Fruit fly (Drosophila melanogaster) whole organism, embryonic: ENCODE data around the gene CG11842.

Experiments
- Aef1 ChIP-seq: fragments of 200-800 bp; sonication (Bioruptor generic); IDR thresholded peaks from 3 replicates; pipeline ENCODE4 v1.3.6; 2022; ENCODE audit warnings: missing biosample characterization, missing genetic modification characterization
- B-H2 ChIP-seq: fragments of 200-800 bp; sonication (Bioruptor generic); optimal IDR thresholded peaks from 2 replicates; lab custom pipeline; 2018; ENCODE audit warnings: missing biosample characterization, mild to moderate bottlenecking, missing genetic modification characterization
- CG10267 ChIP-seq: fragments of 200-800 bp; sonication (Bioruptor generic); optimal IDR thresholded peaks from 2 replicates; lab custom pipeline; 2018; ENCODE audit warnings: missing biosample characterization, mild to moderate bottlenecking, missing genetic modification characterization, moderate library complexity
- CG11398 ChIP-seq: fragments of 200-800 bp; sonication (Bioruptor generic); optimal IDR thresholded peaks from 2 replicates; lab custom pipeline; 2016; ENCODE audit warnings: missing biosample characterization, missing genetic modification characterization
- CG11504 ChIP-seq: fragments of 200-800 bp; sonication (Bioruptor generic); optimal IDR thresholded peaks from 3 replicates; lab custom pipeline; 2019; ENCODE audit warnings: missing biosample characterization, mild to moderate bottlenecking, missing genetic modification characterization, moderate library complexity
- CG13287 ChIP-seq: fragments of 200-800 bp; sonication (Bioruptor generic); IDR thresholded peaks from 2 replicates; pipeline ENCODE4 v1.3.6; 2022; ENCODE audit warnings: missing biosample characterization, missing genetic modification characterization; ENCODE audit not compliant: partially characterized antibody
- CG14860 ChIP-seq: fragments of 200-800 bp; sonication (Bioruptor generic); IDR thresholded peaks from 3 replicates; pipeline ENCODE4 v1.3.6; 2022; ENCODE audit warnings: missing biosample characterization, missing genetic modification characterization; ENCODE audit not compliant: partially characterized antibody
- CG15011 ChIP-seq: fragments of 200-800 bp; sonication (Bioruptor generic); optimal IDR thresholded peaks from 3 replicates; lab custom pipeline; 2018; ENCODE audit warnings: missing biosample characterization, mild to moderate bottlenecking, missing genetic modification characterization
- CG15269 ChIP-seq: fragments of 200-800 bp; sonication (Bioruptor generic); optimal IDR thresholded peaks from 2 replicates; lab custom pipeline; 2018; ENCODE audit warnings: missing biosample characterization, mild to moderate bottlenecking, missing genetic modification characterization, moderate library complexity
- CG17328 ChIP-seq: fragments of 200-800 bp; sonication (Bioruptor generic); IDR thresholded peaks from 2 replicates; pipeline ENCODE4 v1.3.6; 2022; ENCODE audit warnings: missing biosample characterization, missing genetic modification characterization
- CG18011 ChIP-seq: fragments of 200-800 bp; sonication (Bioruptor generic); optimal IDR thresholded peaks from 2 replicates; lab custom pipeline; 2017; ENCODE audit warnings: missing biosample characterization, missing genetic modification characterization, mild to moderate bottlenecking, moderate library complexity, missing genotype
- CG18599 ChIP-seq: fragments of 200-800 bp; sonication (Bioruptor generic); optimal IDR thresholded peaks from 3 replicates; lab custom pipeline; 2017; ENCODE audit warnings: missing biosample characterization, missing genetic modification characterization, mild to moderate bottlenecking, moderate library complexity, missing genetic modification reagents
- CG30020 ChIP-seq: fragments of 200-800 bp; optimal IDR thresholded peaks from 2 replicates; lab custom pipeline; 2019; ENCODE audit warnings: missing biosample characterization, mild to moderate bottlenecking, missing genetic modification characterization, moderate library complexity
- CG32767 ChIP-seq: fragments of 200-800 bp; sonication (Bioruptor generic); IDR thresholded peaks from 2 replicates; pipeline ENCODE4 v1.3.6; 2022; ENCODE audit warnings: missing biosample characterization, missing genetic modification characterization
- CG32772 ChIP-seq: fragments of 200-800 bp; sonication (Bioruptor generic); IDR thresholded peaks from 2 replicates; pipeline ENCODE4 v1.3.6; 2022; ENCODE audit warnings: missing biosample characterization, missing genetic modification characterization
- CG3726 ChIP-seq: fragments of 200-800 bp; sonication (Bioruptor generic); IDR thresholded peaks from 3 replicates; pipeline ENCODE4, ENCODE4 v1.3.6; 2022; ENCODE audit warnings: missing biosample characterization, missing genetic modification characterization
- CG43689 ChIP-seq: fragments of 200-800 bp; sonication (Bioruptor generic); IDR thresholded peaks from 2 replicates; pipeline ENCODE4 v1.3.6; 2022; ENCODE audit warnings: missing biosample characterization, missing genetic modification characterization
- CG4424 ChIP-seq: fragments of 200-800 bp; sonication (Bioruptor generic); optimal IDR thresholded peaks from 3 replicates; lab custom pipeline; 2016; ENCODE audit warnings: missing biosample characterization, missing genetic modification characterization
- CG4617 ChIP-seq: fragments of 200-800 bp; sonication (Bioruptor generic); optimal IDR thresholded peaks from 3 replicates; lab custom pipeline; 2016; ENCODE audit warnings: missing biosample characterization, missing genetic modification characterization, borderline replicate concordance
- CG6765 ChIP-seq: fragments of 200-800 bp; sonication (Bioruptor generic); optimal IDR thresholded peaks from 3 replicates; lab custom pipeline; 2017; ENCODE audit warnings: missing biosample characterization, mild to moderate bottlenecking, missing genetic modification characterization
- CG7271 ChIP-seq: fragments of 200-800 bp; sonication (Bioruptor generic); optimal IDR thresholded peaks from 2 replicates; lab custom pipeline; 2018; ENCODE audit warnings: missing biosample characterization, mild to moderate bottlenecking, missing genetic modification characterization, moderate library complexity
- CG7987 ChIP-seq: fragments of 200-800 bp; sonication (Bioruptor generic); optimal IDR thresholded peaks from 2 replicates; lab custom pipeline; 2018; ENCODE audit warnings: missing biosample characterization, mild to moderate bottlenecking, missing genetic modification characterization, moderate library complexity
- Dip2 ChIP-seq: fragments of 200-800 bp; sonication (Bioruptor generic); IDR thresholded peaks from 2 replicates; pipeline ENCODE4 v1.3.6; 2022; ENCODE audit warnings: missing biosample characterization, missing genetic modification characterization
- Dp ChIP-seq: fragments of 200-800 bp; sonication (Bioruptor generic); optimal IDR thresholded peaks from 2 replicates; lab custom pipeline; 2018; ENCODE audit warnings: missing biosample characterization, mild to moderate bottlenecking, missing genetic modification characterization, moderate library complexity
- Lhr ChIP-seq: fragments of 200-800 bp; sonication (Bioruptor generic); optimal IDR thresholded peaks from 3 replicates; lab custom pipeline; 2017; ENCODE audit warnings: mild to moderate bottlenecking, missing biosample characterization, missing genetic modification reagents, missing genetic modification characterization
- NC2α ChIP-seq: fragments of 200-800 bp; sonication (Bioruptor generic); optimal IDR thresholded peaks from 2 replicates; lab custom pipeline; 2016; ENCODE audit warnings: missing biosample characterization, missing genetic modification characterization
- NFAT ChIP-seq: fragments of 200-800 bp; sonication (Bioruptor generic); IDR thresholded peaks from 2 replicates; pipeline ENCODE4 v1.3.6; 2022; ENCODE audit warnings: missing biosample characterization, missing genetic modification characterization
- Sox102F ChIP-seq: fragments of 200-800 bp; sonication (Bioruptor generic); optimal IDR thresholded peaks from 2 replicates; lab custom pipeline; 2018; ENCODE audit warnings: missing biosample characterization, mild to moderate bottlenecking, missing genetic modification characterization, moderate library complexity
- Spps ChIP-seq: fragments of 200-800 bp; sonication (Bioruptor generic); optimal IDR thresholded peaks from 2 replicates; lab custom pipeline; 2018; ENCODE audit warnings: missing biosample characterization, mild to moderate bottlenecking, missing genetic modification characterization
- ap ChIP-seq: fragments of 200-800 bp; sonication (Bioruptor generic); IDR thresholded peaks from 2 replicates; pipeline ENCODE4 v1.3.6; 2022; ENCODE audit warnings: missing biosample characterization, missing genetic modification characterization
- cad ChIP-seq: fragments of >200 bp; optimal IDR thresholded peaks from 2 replicates; lab custom pipeline; 2017; ENCODE audit warnings: missing biosample characterization, missing genetic modification characterization
- cas ChIP-seq: fragments of 200-800 bp; sonication (Bioruptor generic); IDR thresholded peaks from 2 replicates; pipeline ENCODE4 v1.3.6; 2022; ENCODE audit warnings: missing biosample characterization, missing genetic modification characterization
- cg ChIP-seq: fragments of 200-800 bp; sonication (Bioruptor generic); optimal IDR thresholded peaks from 3 replicates; lab custom pipeline; 2019; ENCODE audit warnings: missing biosample characterization, mild to moderate bottlenecking, missing genetic modification characterization, moderate library complexity
- chif ChIP-seq, 2 experiments: fragments of 200-800 bp; sonication (Bioruptor generic); optimal IDR thresholded peaks; 3 replicates each; lab custom pipeline; 2016; ENCODE audit warnings: missing biosample characterization in 2 of 2, missing genetic modification characterization in 2 of 2
- croc ChIP-seq: fragments of 200-800 bp; sonication (Bioruptor generic); conservative IDR thresholded peaks from 3 replicates; pipeline ENCODE4 v1.3.6; 2022; ENCODE audit warnings: missing biosample characterization, missing genetic modification characterization
- dan ChIP-seq: fragments of 200-800 bp; sonication (Bioruptor generic); IDR thresholded peaks from 2 replicates; pipeline ENCODE4 v1.3.6; 2022; ENCODE audit warnings: missing biosample characterization, missing genetic modification characterization
- dmrt99B ChIP-seq: fragments of 200-800 bp; sonication (Bioruptor generic); optimal IDR thresholded peaks from 2 replicates; lab custom pipeline; 2018; ENCODE audit warnings: missing biosample characterization, mild to moderate bottlenecking, missing genetic modification characterization, moderate library complexity
- fru ChIP-seq: fragments of >200 bp; optimal IDR thresholded peaks from 2 replicates; lab custom pipeline; 2017
- maf-S ChIP-seq: fragments of 200-800 bp; sonication (Bioruptor generic); optimal IDR thresholded peaks from 2 replicates; lab custom pipeline; 2016; ENCODE audit warnings: missing biosample characterization, missing genetic modification characterization
- nerfin-2 ChIP-seq: fragments of 200-800 bp; sonication (Bioruptor generic); IDR thresholded peaks from 2 replicates; pipeline ENCODE4 v1.3.6; 2022; ENCODE audit warnings: missing biosample characterization, missing genetic modification characterization; ENCODE audit not compliant: partially characterized antibody
- otp ChIP-seq: fragments of 200-800 bp; sonication (Bioruptor generic); IDR thresholded peaks from 3 replicates; pipeline ENCODE4, ENCODE4 v1.3.6; 2022; ENCODE audit warnings: missing biosample characterization, missing genetic modification characterization
- pfk ChIP-seq: fragments of 200-800 bp; sonication (Bioruptor generic); optimal IDR thresholded peaks from 2 replicates; lab custom pipeline; 2018; ENCODE audit warnings: missing biosample characterization, mild to moderate bottlenecking, missing genetic modification characterization, moderate library complexity
- psq ChIP-seq: fragments of 200-800 bp; sonication (Bioruptor generic); optimal IDR thresholded peaks from 2 replicates; lab custom pipeline; 2017; ENCODE audit warnings: missing biosample characterization, missing genetic modification characterization
- ranshi ChIP-seq: fragments of 200-800 bp; sonication (Bioruptor generic); IDR thresholded peaks from 2 replicates; pipeline ENCODE4 v1.3.6; 2022; ENCODE audit warnings: missing biosample characterization, missing genetic modification characterization
- slou ChIP-seq: fragments of 200-800 bp; sonication (Bioruptor generic); optimal IDR thresholded peaks from 3 replicates; lab custom pipeline; 2016; ENCODE audit warnings: missing biosample characterization, missing genetic modification characterization
- stc ChIP-seq: fragments of 200-800 bp; sonication (Bioruptor generic); IDR thresholded peaks from 2 replicates; pipeline ENCODE4 v1.3.6; 2022; ENCODE audit warnings: missing biosample characterization, missing genetic modification characterization
- unc-4 ChIP-seq: fragments of 200-800 bp; sonication (Bioruptor generic); IDR thresholded peaks from 2 replicates; pipeline ENCODE4 v1.3.6; 2022; ENCODE audit warnings: missing biosample characterization, missing genetic modification characterization; ENCODE audit not compliant: partially characterized antibody
- usp ChIP-seq: fragments of >200 bp; optimal IDR thresholded peaks from 2 replicates; lab custom pipeline; 2017; ENCODE audit warnings: missing biosample characterization, missing genetic modification characterization
- wor ChIP-seq: fragments of 200-800 bp; sonication (Bioruptor generic); IDR thresholded peaks from 2 replicates; pipeline ENCODE4 v1.3.6; 2022; ENCODE audit warnings: missing biosample characterization, missing genetic modification characterization
- zfh2 ChIP-seq: fragments of 200-800 bp; sonication (Bioruptor generic); optimal IDR thresholded peaks from 2 replicates; lab custom pipeline; 2016; ENCODE audit warnings: missing biosample characterization, missing genetic modification characterization

CG11842 gene

DNA sequence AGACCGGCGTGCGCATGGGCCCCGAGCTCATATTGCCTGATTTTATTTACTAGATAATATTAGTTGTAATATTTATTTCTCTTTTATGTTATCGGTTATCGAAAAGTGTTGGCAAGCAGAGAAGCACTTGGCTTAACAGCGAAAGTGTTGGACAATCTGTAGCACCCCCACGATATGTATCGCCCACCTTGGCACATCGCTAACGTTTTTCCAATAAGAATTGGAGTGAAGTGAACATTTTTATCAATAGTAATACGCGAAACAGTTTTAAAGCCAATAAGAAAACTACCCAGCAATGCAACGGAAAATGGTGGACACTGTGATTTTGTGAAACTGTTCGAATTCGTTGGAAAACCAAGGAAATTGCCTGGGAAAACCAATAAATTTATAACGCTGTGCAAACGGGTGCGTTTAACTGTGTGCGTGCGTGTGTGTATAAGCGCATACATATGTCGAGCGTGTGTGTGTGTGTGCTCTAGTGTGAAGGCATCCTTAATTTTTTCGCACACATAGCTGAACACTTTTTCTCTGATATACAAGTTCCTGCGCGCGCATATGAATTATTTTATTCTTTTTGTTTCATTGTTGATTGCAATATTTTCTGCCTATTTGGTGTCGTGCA, 13.4 kb upstream of the CG11842 start, which contains the start of the genes Slu7 and Pkc98E (continued):
- TF ChIP-seq CG15269 (tag; lab: Kevin White, UChicago) = peak; percentile 46
- no peak for TF ChIP-seq fru (lab: Kevin White, UChicago)
- TF ChIP-seq Lhr = peak; percentile 47
- TF ChIP-seq unc-4 = peak; percentile 87
- no peak for TF ChIP-seq croc (GFP tag; lab: Robert Waterston, UW)
- TF ChIP-seq CG14860 (GFP tag; lab: Robert Waterston, UW) = peak; percentile 83
- peak; percentile 10; the same call in 1 of the 2 replicates for TF ChIP-seq CG32767 (GFP tag; lab: Robert Waterston, UW)
- TF ChIP-seq CG32772 (GFP tag; lab: Robert Waterston, UW) = 0 out of 2 replicates have a peak, but pooled peaks have one; percentile 11
- peak; percentile 89 for TF ChIP-seq CG13287
- peak; percentile 43 for TF ChIP-seq CG4424 (GFP tag; lab: Kevin White, UChicago)
- TF ChIP-seq CG43689 (GFP tag; lab: Robert Waterston, UW) = no peak
- no peak for TF ChIP-seq CG7271 (tag; lab: Kevin White, UChicago)
- TF ChIP-seq ranshi (GFP tag; lab: Robert Waterston, UW) = no peak
- TF ChIP-seq CG15011 (GFP tag; lab: Kevin White, UChicago) = no peak
- TF ChIP-seq chif (GFP tag; optimal IDR thresholded peaks at IDR 0.05; lab: Kevin White, UChicago) = peak; percentile 43 to 56
- peak; percentile 68 for TF ChIP-seq CG18599
- TF ChIP-seq ap (GFP tag; lab: Robert Waterston, UW) = no peak
- TF ChIP-seq CG11504 (tag; lab: Kevin White, UChicago) = peak; percentile 42
- TF ChIP-seq Sox102F (GFP tag; lab: Kevin White, UChicago) = peak; percentile 19
- peak; percentile 84 for TF ChIP-seq zfh2 (GFP tag; lab: Kevin White, UChicago)
- TF ChIP-seq slou = peak; percentile 13
- peak; percentile 17 for TF ChIP-seq CG11398
- peak; percentile 80 for TF ChIP-seq nerfin-2 (GFP tag; lab: Robert Waterston, UW)
- TF ChIP-seq psq (GFP tag; lab: Kevin White, UChicago) = peak; percentile 14
- TF ChIP-seq CG6765 (GFP tag; lab: Kevin White, UChicago) = no peak
- peak; percentile 75 for TF ChIP-seq CG7987
- TF ChIP-seq NFAT (GFP tag; lab: Robert Waterston, UW) = peak; percentile 78
- TF ChIP-seq NC2α (GFP tag; lab: Kevin White, UChicago) = no peak
- TF ChIP-seq Spps = no peak
- TF ChIP-seq CG10267 (tag; lab: Kevin White, UChicago) = peak; percentile 95
- no peak for TF ChIP-seq CG3726 (GFP tag; lab: Robert Waterston, UW)
- peak; percentile 31 for TF ChIP-seq CG18011
- TF ChIP-seq cad (GFP tag; lab: Kevin White, UChicago) = no peak
- no peak for TF ChIP-seq dan (GFP tag; lab: Robert Waterston, UW)
- peak; percentile 58 for TF ChIP-seq CG17328 (GFP tag; lab: Robert Waterston, UW)
- peak; percentile 10 for TF ChIP-seq CG30020 (tag; lab: Kevin White, UChicago)
- no peak for TF ChIP-seq usp (GFP tag; lab: Kevin White, UChicago)
- TF ChIP-seq maf-S (GFP tag; lab: Kevin White, UChicago) = peak; percentile 28
- no peak for TF ChIP-seq Dip2 (GFP tag; lab: Robert Waterston, UW)
- 0 out of 3 replicates have a peak, but pooled peaks have one; percentile 17 for TF ChIP-seq otp (GFP tag; lab: Robert Waterston, UW)
- TF ChIP-seq stc (GFP tag; lab: Robert Waterston, UW) = no peak
- TF ChIP-seq B-H2 (GFP tag; lab: Kevin White, UChicago) = peak; percentile 80
- TF ChIP-seq dmrt99B (tag; lab: Kevin White, UChicago) = peak; percentile 18
- peak; percentile 49; the same call in 1 of the 2 replicates for TF ChIP-seq cas (GFP tag; lab: Robert Waterston, UW)
- TF ChIP-seq Dp = peak; percentile 23
- no peak for TF ChIP-seq pfk
- peak; percentile 95 for TF ChIP-seq cg (GFP tag; lab: Kevin White, UChicago)
- no peak for TF ChIP-seq wor
- TF ChIP-seq Aef1 (GFP tag; lab: Robert Waterston, UW) = peak; percentile 49; the same call in 2 of the 3 replicates
- TF ChIP-seq CG4617 (GFP tag; lab: Kevin White, UChicago) = peak; percentile 97
